Worm (Caenorhabditis elegans): Measurements from ENCODE around the gene F08F8.9.

F08F8.9 gene

ce11 chrIII:7314927-7315547 lies 38.7 kb downstream of the F08F8.9 start, which contains the start of gene nspg-6:
nspg-6 (minus strand) TSS chrIII:7314977.
- TF ChIP-seq ref-1 (GFP tag; conservative IDR thresholded peaks at IDR 0.05) (no peak), med-1 (GFP tag; optimal IDR thresholded peaks at IDR 0.05; ENCODE audit: insufficient read depth) (no peak), cog-1 (tag; optimal IDR thresholded peaks at IDR 0.05) (no peak)

DNA sequence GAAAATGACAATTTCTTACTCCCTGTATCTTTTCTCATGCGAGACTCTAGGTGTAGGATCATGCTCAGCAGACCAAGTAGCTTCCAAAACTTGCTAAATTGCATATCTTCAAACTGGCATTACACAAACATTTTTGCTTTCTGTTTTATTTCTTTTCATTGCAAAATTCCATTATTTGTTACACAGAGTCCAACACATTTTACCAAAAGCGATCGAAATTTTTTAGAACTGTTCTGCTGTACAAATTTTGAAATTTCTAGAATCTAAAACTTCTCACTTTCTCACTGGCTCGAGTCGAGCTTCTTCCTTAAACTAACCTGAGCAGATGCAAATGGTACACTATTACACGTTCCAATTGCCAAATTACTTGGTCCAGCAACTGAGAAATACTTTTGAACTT lies 39.3 kb downstream of the F08F8.9 start:
- TF ChIP-seq ref-1 (GFP tag; conservative IDR thresholded peaks at IDR 0.05) (no peak), med-1 (GFP tag; optimal IDR thresholded peaks at IDR 0.05; ENCODE audit: insufficient read depth) (no peak), ztf-23 (GFP tag; IDR thresholded peaks at IDR 0.05) (no peak), T22C8.4 (GFP tag; IDR thresholded peaks at IDR 0.05) (no peak), ztf-29 (GFP tag; IDR thresholded peaks at IDR 0.05) (no peak), cog-1 (tag; optimal IDR thresholded peaks at IDR 0.05) (no peak), klf-2 (GFP tag; conservative IDR thresholded peaks at IDR 0.05) (no peak), flt-1 (GFP tag; IDR thresholded peaks at IDR 0.05) (no peak), tab-1 (GFP tag; IDR thresholded peaks at IDR 0.05) (no peak)

- no peak for TF ChIP-seq klf-2 (GFP tag; conservative IDR thresholded peaks at IDR 0.05)
- TF ChIP-seq ref-1 (GFP tag; conservative IDR thresholded peaks at IDR 0.05) = no peak
- no peak for TF ChIP-seq tab-1 (GFP tag; IDR thresholded peaks at IDR 0.05)
- TF ChIP-seq med-1 (GFP tag; optimal IDR thresholded peaks at IDR 0.05; ENCODE audit: insufficient read depth) = no peak
- TF ChIP-seq T22C8.4 (GFP tag; IDR thresholded peaks at IDR 0.05) = no peak
- TF ChIP-seq flt-1 (GFP tag; IDR thresholded peaks at IDR 0.05) = no peak
- no peak for TF ChIP-seq ztf-29 (GFP tag; IDR thresholded peaks at IDR 0.05)
- no peak for TF ChIP-seq ztf-23 (GFP tag; IDR thresholded peaks at IDR 0.05)
- TF ChIP-seq cog-1 (tag; optimal IDR thresholded peaks at IDR 0.05) = no peak
Observed at ce11 chrIII:7310662-7311340, 43.0 kb downstream of the F08F8.9 start, which contains the start of the genes F56C9.6 and F56C9.3. F56C9.6 (minus strand) TSS chrIII:7310773. F56C9.3 (plus strand) TSS chrIII:7311290.

DNA sequence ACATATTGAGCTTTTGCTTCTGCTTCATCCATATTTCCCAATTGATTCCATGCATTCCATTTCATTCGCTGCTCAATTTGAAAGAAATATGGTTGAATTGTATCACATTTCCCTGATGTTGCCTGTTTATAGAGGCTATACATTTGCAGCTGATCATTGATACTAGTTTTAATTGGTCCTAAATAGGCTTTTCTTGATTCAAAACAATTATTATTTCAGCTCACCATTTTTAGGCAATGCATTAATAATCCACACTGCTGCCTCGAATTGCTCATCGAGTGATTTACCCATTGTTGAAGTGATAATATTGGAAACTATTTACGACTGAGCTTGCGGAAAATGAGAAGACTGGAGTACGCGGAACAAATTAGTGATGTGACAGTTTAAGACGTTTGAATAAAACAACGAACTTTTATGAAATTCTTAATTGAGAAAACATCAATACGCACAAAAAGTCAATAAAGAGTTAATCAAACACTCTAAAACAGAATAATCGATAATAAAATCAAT lies 45.1 kb downstream of the F08F8.9 start, which contains the start of gene acbp-4:
TSS of gene acbp-4 (minus strand) at position 510 of the 510 bp plus-strand sequence.
- TF ChIP-seq T22C8.4 (GFP tag; IDR thresholded peaks at IDR 0.05) = no peak
- TF ChIP-seq cog-1 (tag; optimal IDR thresholded peaks at IDR 0.05) = no peak
- TF ChIP-seq klf-2 (GFP tag; conservative IDR thresholded peaks at IDR 0.05) = no peak
- no peak for TF ChIP-seq ztf-23 (GFP tag; IDR thresholded peaks at IDR 0.05)
- TF ChIP-seq med-1 (GFP tag; optimal IDR thresholded peaks at IDR 0.05; ENCODE audit: insufficient read depth) = no peak
- TF ChIP-seq flt-1 (GFP tag; IDR thresholded peaks at IDR 0.05) = no peak
- TF ChIP-seq ztf-29 (GFP tag; IDR thresholded peaks at IDR 0.05) = no peak

DNA sequence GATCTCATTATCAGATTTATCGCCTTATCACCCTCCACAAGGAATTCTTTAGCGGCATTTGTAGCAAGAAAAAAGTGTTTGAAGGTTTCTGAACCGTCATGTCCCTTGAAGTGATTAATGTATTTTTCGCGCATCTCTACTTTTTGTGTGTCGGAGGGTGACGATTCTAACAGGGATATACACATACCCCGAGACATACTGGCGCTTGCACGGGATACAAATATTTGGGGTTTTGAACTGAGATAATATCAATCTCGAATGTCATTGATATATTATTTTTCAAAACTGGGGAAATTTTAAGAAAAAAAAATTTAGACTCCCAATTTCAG lies 48.2 kb downstream of the F08F8.9 start:
- TF ChIP-seq T22C8.4 (GFP tag; IDR thresholded peaks at IDR 0.05) (no peak), ztf-23 (GFP tag; IDR thresholded peaks at IDR 0.05) (no peak), cog-1 (tag; optimal IDR thresholded peaks at IDR 0.05) (no peak), tab-1 (GFP tag; IDR thresholded peaks at IDR 0.05) (no peak), klf-2 (GFP tag; conservative IDR thresholded peaks at IDR 0.05) (no peak), ztf-29 (GFP tag; IDR thresholded peaks at IDR 0.05) (no peak), med-1 (GFP tag; optimal IDR thresholded peaks at IDR 0.05; ENCODE audit: insufficient read depth) (no peak), ref-1 (GFP tag; conservative IDR thresholded peaks at IDR 0.05) (no peak), flt-1 (GFP tag; IDR thresholded peaks at IDR 0.05) (no peak)

ce11 chrIII:7304961-7305648 lies 48.7 kb downstream of the F08F8.9 start:
- TF ChIP-seq tab-1 (GFP tag; IDR thresholded peaks at IDR 0.05) (no peak), ztf-29 (GFP tag; IDR thresholded peaks at IDR 0.05) (no peak), flt-1 (GFP tag; IDR thresholded peaks at IDR 0.05) (no peak), cog-1 (tag; optimal IDR thresholded peaks at IDR 0.05) (no peak), ref-1 (GFP tag; conservative IDR thresholded peaks at IDR 0.05) (no peak), ztf-23 (GFP tag; IDR thresholded peaks at IDR 0.05) (no peak), med-1 (GFP tag; optimal IDR thresholded peaks at IDR 0.05; ENCODE audit: insufficient read depth) (no peak)

DNA sequence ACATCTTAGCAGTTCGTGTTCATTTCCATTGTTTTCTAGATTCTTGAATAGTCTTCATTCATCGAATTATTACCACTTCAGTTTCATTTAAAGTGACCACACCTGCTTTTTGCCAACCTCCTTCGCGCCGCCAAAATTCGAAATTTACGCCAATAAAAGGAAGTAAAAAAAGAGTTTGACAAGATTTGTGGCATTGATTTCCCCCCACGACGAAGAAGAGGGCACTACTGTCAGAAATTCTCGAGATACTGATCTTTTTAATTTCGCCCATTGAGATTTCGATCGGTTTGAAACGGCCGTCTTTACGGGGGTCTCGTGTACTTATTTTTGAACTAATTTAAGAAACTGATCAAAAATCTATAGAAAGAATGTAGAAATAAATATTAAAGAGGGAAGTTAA lies 52.1 kb downstream of the F08F8.9 start:
- TF ChIP-seq flt-1 (GFP tag; IDR thresholded peaks at IDR 0.05) (no peak), ztf-29 (GFP tag; IDR thresholded peaks at IDR 0.05) (no peak), ztf-23 (GFP tag; IDR thresholded peaks at IDR 0.05) (no peak), ref-1 (GFP tag; conservative IDR thresholded peaks at IDR 0.05) (no peak), T22C8.4 (GFP tag; IDR thresholded peaks at IDR 0.05) (no peak), tab-1 (GFP tag; IDR thresholded peaks at IDR 0.05) (no peak), klf-2 (GFP tag; conservative IDR thresholded peaks at IDR 0.05) (no peak)

ce11 chrIII:7300763-7301162 lies 53.0 kb downstream of the F08F8.9 start:
- TF ChIP-seq klf-2 (GFP tag; conservative IDR thresholded peaks at IDR 0.05) (no peak), T22C8.4 (GFP tag; IDR thresholded peaks at IDR 0.05) (no peak), flt-1 (GFP tag; IDR thresholded peaks at IDR 0.05) (no peak), ztf-29 (GFP tag; IDR thresholded peaks at IDR 0.05) (no peak), tab-1 (GFP tag; IDR thresholded peaks at IDR 0.05) (no peak), ztf-23 (GFP tag; IDR thresholded peaks at IDR 0.05) (no peak)

ce11 chrIII:7300169-7300568 lies 53.6 kb downstream of the F08F8.9 start:
- no peak for TF ChIP-seq med-1 (GFP tag; optimal IDR thresholded peaks at IDR 0.05; ENCODE audit: insufficient read depth)
- no peak for TF ChIP-seq tab-1 (GFP tag; IDR thresholded peaks at IDR 0.05)
- TF ChIP-seq flt-1 (GFP tag; IDR thresholded peaks at IDR 0.05) = no peak
- TF ChIP-seq ref-1 (GFP tag; conservative IDR thresholded peaks at IDR 0.05) = no peak
- TF ChIP-seq klf-2 (GFP tag; conservative IDR thresholded peaks at IDR 0.05) = no peak
- no peak for TF ChIP-seq ztf-23 (GFP tag; IDR thresholded peaks at IDR 0.05)

All from whole organism, midembryonic.